Fruit fly (Drosophila melanogaster) whole organism, wandering third instar larva: Measurements from ENCODE around the gene FER.

ENCODE experiments used
- Dfd ChIP-seq: fragments of >200 bp; optimal IDR thresholded peaks from 2 replicates; lab custom pipeline; 2017; ENCODE audit warnings: missing biosample characterization, missing genetic modification characterization
- Hnf4 ChIP-seq: fragments of 200-800 bp; sonication (Bioruptor generic); optimal IDR thresholded peaks from 2 replicates; lab custom pipeline; 2016; ENCODE audit warnings: missing biosample characterization, mild to moderate bottlenecking, missing genetic modification characterization
- Hr78 ChIP-seq: fragments of >200 bp; optimal IDR thresholded peaks from 2 replicates; lab custom pipeline; 2017; ENCODE audit warnings: missing biosample characterization, missing genetic modification characterization
- Mio ChIP-seq: sonication (Bioruptor generic); optimal IDR thresholded peaks from 2 replicates; lab custom pipeline; 2016; ENCODE audit warnings: missing biosample characterization, missing genetic modification characterization
- N ChIP-seq: fragments of >200 bp; optimal IDR thresholded peaks from 2 replicates; lab custom pipeline; 2018; ENCODE audit warnings: missing biosample characterization, missing external identifiers, missing genetic modification characterization
- Rel ChIP-seq, 2 experiments: fragments of 200-800 bp; sonication (Bioruptor generic) in 1 of 2; optimal IDR thresholded peaks; 2 replicates in 1 of 2; 3 replicates in 1 of 2; lab custom pipeline; 2016 to 2019; ENCODE audit warnings: mild to moderate bottlenecking in 2 of 2, missing biosample characterization in 2 of 2, missing genetic modification characterization in 2 of 2, moderate library complexity in 1 of 2
- Sp1 ChIP-seq: fragments of 200-800 bp; sonication (Bioruptor generic); optimal IDR thresholded peaks from 3 replicates; lab custom pipeline; 2019; ENCODE audit warnings: missing biosample characterization, mild to moderate bottlenecking, missing genetic modification characterization, moderate library complexity
- dmrt93B ChIP-seq: fragments of 200-800 bp; sonication (Bioruptor generic); optimal IDR thresholded peaks from 2 replicates; lab custom pipeline; 2018; ENCODE audit warnings: missing biosample characterization, mild to moderate bottlenecking, missing genetic modification characterization
- foxo ChIP-seq, 2 experiments: fragments of 200-800 bp; sonication (Bioruptor generic); optimal IDR thresholded peaks; 2 replicates in 1 of 2; 3 replicates in 1 of 2; lab custom pipeline; 2016 to 2017; ENCODE audit warnings: missing biosample characterization in 2 of 2, missing genetic modification characterization in 2 of 2
- fru ChIP-seq: fragments of 200-800 bp; sonication (Bioruptor generic); optimal IDR thresholded peaks from 3 replicates; lab custom pipeline; 2016; ENCODE audit warnings: missing biosample characterization, mild to moderate bottlenecking, missing genetic modification characterization
- pan ChIP-seq: fragments of >200 bp; optimal IDR thresholded peaks from 2 replicates; lab custom pipeline; 2017
- psq ChIP-seq: fragments of 200-800 bp; sonication (Bioruptor generic); optimal IDR thresholded peaks from 3 replicates; lab custom pipeline; 2017; ENCODE audit warnings: missing biosample characterization, mild to moderate bottlenecking, missing genetic modification characterization, moderate library complexity
- sage ChIP-seq: fragments of 200-800 bp; sonication (Bioruptor generic); optimal IDR thresholded peaks from 2 replicates; lab custom pipeline; 2016; ENCODE audit warnings: missing biosample characterization, mild to moderate bottlenecking, missing genetic modification characterization
- woc ChIP-seq: sonication (Bioruptor generic); optimal IDR thresholded peaks from 2 replicates; lab custom pipeline; 2016; ENCODE audit warnings: missing biosample characterization, mild to moderate bottlenecking, missing genetic modification characterization

DNA sequence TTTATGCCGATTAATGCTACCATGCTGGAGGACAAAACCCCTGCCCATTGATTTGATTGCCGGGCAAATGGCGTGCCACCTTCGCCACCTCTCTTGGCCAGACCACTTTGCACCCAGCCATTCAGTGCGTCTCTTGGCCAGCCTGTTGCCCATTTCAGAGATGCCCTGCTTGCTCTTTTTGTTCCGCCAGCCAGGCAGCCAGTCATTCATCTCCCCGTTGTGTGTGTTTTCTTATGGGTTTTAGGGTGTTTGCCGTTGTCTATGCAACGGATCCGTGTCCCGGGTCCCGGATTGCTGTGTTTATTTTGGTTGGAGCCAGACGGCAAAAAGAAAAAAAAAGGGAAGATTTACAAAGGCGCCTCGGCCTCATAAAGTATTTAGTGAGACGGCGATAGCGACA is 1.7 kb upstream of the FER start:
- no peak for TF ChIP-seq psq
- TF ChIP-seq fru = no peak
- no peak for TF ChIP-seq Mio (GFP tag; lab: Kevin White, UChicago)
- TF ChIP-seq dmrt93B (GFP tag; lab: Kevin White, UChicago) = no peak
- TF ChIP-seq Hr78 (GFP tag; lab: Kevin White, UChicago) = no peak
- TF ChIP-seq woc (GFP tag; lab: Kevin White, UChicago) = no peak
- TF ChIP-seq sage (GFP tag; lab: Kevin White, UChicago) = no peak
- no peak for TF ChIP-seq Sp1 (GFP tag; lab: Kevin White, UChicago)
- no peak for TF ChIP-seq Rel (GFP tag; optimal IDR thresholded peaks at IDR 0.05; lab: Kevin White, UChicago)
- no peak for TF ChIP-seq Rel (tag; optimal IDR thresholded peaks at IDR 0.05; lab: Kevin White, UChicago)
- no peak for TF ChIP-seq foxo (GFP tag; optimal IDR thresholded peaks at IDR 0.05; lab: Kevin White, UChicago)
- TF ChIP-seq Dfd (GFP tag; lab: Kevin White, UChicago) = no peak
- TF ChIP-seq pan (lab: Kevin White, UChicago) = no peak
- TF ChIP-seq Hnf4 (GFP tag; lab: Kevin White, UChicago) = no peak
- no peak for TF ChIP-seq N (GFP tag; lab: Kevin White, UChicago)
